Worm (Caenorhabditis elegans): ENCODE results near the gene Y41D4B.6.
"Not testable (repeated sequence)": the region's sequence is repeated elsewhere in the genome, so short reads cannot be mapped to it uniquely, and the experiment has no call there.

The Y41D4B.6 gene

ce11 chrIV:1605276-1605762, 28.2 kb upstream of the Y41D4B.6 start, which contains the start of gene Y41D4B.11:
Y41D4B.11 (plus strand) TSS chrIV:1605712.
- no peak for TF ChIP-seq ama-1 (optimal IDR thresholded peaks at IDR 0.05)
- TF ChIP-seq hmbx-1 (tag; optimal IDR thresholded peaks at IDR 0.05): no peak
- no peak for TF ChIP-seq ceh-36 (tag; optimal IDR thresholded peaks at IDR 0.05)
- TF ChIP-seq B0310.2 (tag; optimal IDR thresholded peaks at IDR 0.05): no peak
- no peak for TF ChIP-seq pes-1 (GFP tag; IDR thresholded peaks at IDR 0.05)
- no peak for TF ChIP-seq ceh-13 (GFP tag; optimal IDR thresholded peaks at IDR 0.05)

DNA sequence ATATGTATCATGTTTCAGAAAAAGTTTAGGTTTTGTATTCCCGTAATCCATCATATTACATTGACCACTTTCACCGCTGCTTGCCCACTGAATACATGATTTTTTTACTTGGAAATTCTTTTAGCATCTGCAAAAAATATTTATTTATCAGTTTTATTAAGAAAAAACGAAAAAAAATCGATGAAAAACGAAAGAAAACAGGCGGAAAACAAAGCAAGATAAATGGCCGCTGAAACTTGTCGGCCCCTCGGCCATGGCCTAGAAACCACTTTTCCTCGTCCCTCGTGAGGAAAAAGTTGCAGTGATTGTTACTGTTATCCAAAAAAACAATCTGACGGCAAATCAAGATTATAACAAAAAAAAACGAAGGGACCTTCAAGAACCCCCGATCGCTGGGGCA, 23.6 kb upstream of the Y41D4B.6 start, which contains the start of gene dsl-3:
Gene dsl-3 (plus strand): TSS at position 301 of the 400 bp plus-strand sequence.
- TF ChIP-seq pes-1 (GFP tag; IDR thresholded peaks at IDR 0.05); B0310.2 (tag; optimal IDR thresholded peaks at IDR 0.05); tra-4 (tag; optimal IDR thresholded peaks at IDR 0.05): not testable (repeated sequence)

DNA sequence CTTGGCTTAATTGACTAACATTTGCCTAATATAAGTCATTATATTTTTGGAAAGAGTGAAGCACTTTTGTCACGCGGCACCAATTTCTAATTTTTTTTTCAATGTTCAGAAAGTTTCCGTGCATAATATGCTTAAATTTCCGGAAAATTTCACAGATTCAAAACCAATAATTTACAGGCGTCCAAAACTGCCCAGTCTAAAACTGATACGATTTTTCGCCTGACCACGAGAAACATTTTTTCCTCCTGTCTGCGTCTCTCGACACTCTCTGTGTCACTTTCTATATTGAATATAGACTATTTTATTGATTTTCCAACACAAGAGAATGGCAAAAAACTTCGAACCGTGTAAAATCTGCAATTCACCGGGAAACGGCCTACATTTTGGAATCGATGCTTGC, 20.0 kb upstream of the Y41D4B.6 start, which contains the start of gene nhr-122:
Gene nhr-122 (plus strand): TSS at position 301 of the 400 bp plus-strand sequence.
- TF ChIP-seq sea-1 (GFP tag; conservative IDR thresholded peaks at IDR 0.05) (no peak), hmbx-1 (tag; optimal IDR thresholded peaks at IDR 0.05) (no peak), ceh-36 (tag; optimal IDR thresholded peaks at IDR 0.05) (no peak), F13C5.2 (tag; optimal IDR thresholded peaks at IDR 0.05) (no peak), tbx-11 (GFP tag; IDR thresholded peaks at IDR 0.05) (no peak), tra-4 (tag; optimal IDR thresholded peaks at IDR 0.05) (no peak), hnd-1 (tag; optimal IDR thresholded peaks at IDR 0.05) (no peak), ama-1 (optimal IDR thresholded peaks at IDR 0.05) (no peak)

ce11 chrIV:1619519-1620311, 13.8 kb upstream of the Y41D4B.6 start, which contains the start of gene nhr-92:
nhr-92 (plus strand) TSS chrIV:1620094.
- no peak for TF ChIP-seq F13C5.2 (tag; optimal IDR thresholded peaks at IDR 0.05)
- no peak for TF ChIP-seq tbx-37 (GFP tag; conservative IDR thresholded peaks at IDR 0.05)
- TF ChIP-seq ets-7 (tag; optimal IDR thresholded peaks at IDR 0.05): no peak
- no peak for TF ChIP-seq hmbx-1 (tag; optimal IDR thresholded peaks at IDR 0.05)
- TF ChIP-seq tbx-11 (GFP tag; IDR thresholded peaks at IDR 0.05): no peak
- TF ChIP-seq pes-1 (GFP tag; IDR thresholded peaks at IDR 0.05): no peak
- TF ChIP-seq tra-4 (tag; optimal IDR thresholded peaks at IDR 0.05): no peak
- no peak for TF ChIP-seq ceh-13 (GFP tag; optimal IDR thresholded peaks at IDR 0.05)
- TF ChIP-seq ama-1 (optimal IDR thresholded peaks at IDR 0.05): no peak
- no peak for TF ChIP-seq scrt-1 (GFP tag; IDR thresholded peaks at IDR 0.05)
- TF ChIP-seq ceh-36 (tag; optimal IDR thresholded peaks at IDR 0.05): no peak
- TF ChIP-seq aly-1 (tag; optimal IDR thresholded peaks at IDR 0.05): no peak
- TF ChIP-seq hmg-4 (GFP tag; optimal IDR thresholded peaks at IDR 0.05): no peak
- no peak for TF ChIP-seq sea-1 (GFP tag; conservative IDR thresholded peaks at IDR 0.05)

DNA sequence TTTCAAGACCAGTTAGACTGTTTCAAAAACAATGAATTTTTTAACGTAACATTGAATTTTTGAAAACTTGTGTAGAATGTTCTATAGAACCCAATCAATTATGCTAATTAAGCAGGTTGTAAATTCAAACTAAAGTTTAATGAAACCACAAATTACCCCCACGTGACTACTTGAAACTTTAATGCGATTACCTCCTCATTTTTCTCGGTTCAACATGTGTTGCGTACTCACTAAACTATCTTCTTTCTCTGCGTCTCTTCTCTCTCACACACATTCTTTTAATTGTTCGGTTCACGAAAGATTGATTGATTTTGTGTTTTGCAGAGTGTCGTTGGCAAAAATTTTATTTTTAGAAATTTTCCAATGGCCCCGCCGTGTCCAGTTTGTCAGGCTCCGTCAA, 9.8 kb upstream of the Y41D4B.6 start, which contains the start of gene nhr-87:
Gene nhr-87 (plus strand): TSS at position 318 of the 400 bp plus-strand sequence.
- TF ChIP-seq aly-1 (tag; optimal IDR thresholded peaks at IDR 0.05) (no peak), F13C5.2 (tag; optimal IDR thresholded peaks at IDR 0.05) (no peak), ceh-13 (GFP tag; optimal IDR thresholded peaks at IDR 0.05) (no peak), hnd-1 (tag; optimal IDR thresholded peaks at IDR 0.05) (no peak)

DNA sequence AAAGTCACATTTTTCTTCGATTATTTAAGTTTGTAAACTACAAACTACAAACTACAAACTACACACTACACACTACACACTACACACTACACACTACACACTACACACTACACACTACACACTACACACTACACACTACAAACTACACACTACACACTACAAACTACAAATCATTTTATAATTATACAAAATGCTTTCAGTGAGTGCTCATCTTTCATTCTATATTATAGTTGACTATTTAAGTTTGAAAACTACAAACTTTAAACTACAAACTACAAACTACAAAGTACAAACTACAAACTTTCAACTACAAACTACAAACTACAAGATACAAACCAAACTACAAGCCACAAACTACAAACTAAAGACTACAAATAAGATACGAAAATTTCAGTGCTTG, 9.1 kb upstream of the Y41D4B.6 start:
- TF ChIP-seq B0310.2 (tag; optimal IDR thresholded peaks at IDR 0.05) (no peak), pes-1 (GFP tag; IDR thresholded peaks at IDR 0.05) (no peak), tra-4 (tag; optimal IDR thresholded peaks at IDR 0.05) (no peak), tbx-37 (GFP tag; conservative IDR thresholded peaks at IDR 0.05) (no peak), sea-1 (GFP tag; conservative IDR thresholded peaks at IDR 0.05) (no peak), ceh-36 (tag; optimal IDR thresholded peaks at IDR 0.05) (no peak), hnd-1 (tag; optimal IDR thresholded peaks at IDR 0.05) (no peak), tbx-11 (GFP tag; IDR thresholded peaks at IDR 0.05) (no peak), ets-7 (tag; optimal IDR thresholded peaks at IDR 0.05) (no peak), scrt-1 (GFP tag; IDR thresholded peaks at IDR 0.05) (no peak), hmg-4 (GFP tag; optimal IDR thresholded peaks at IDR 0.05) (no peak), aly-1 (tag; optimal IDR thresholded peaks at IDR 0.05) (no peak), ama-1 (optimal IDR thresholded peaks at IDR 0.05) (no peak), hmbx-1 (tag; optimal IDR thresholded peaks at IDR 0.05) (no peak), F13C5.2 (tag; optimal IDR thresholded peaks at IDR 0.05) (no peak), ceh-13 (GFP tag; optimal IDR thresholded peaks at IDR 0.05) (no peak)

- TF ChIP-seq scrt-1 (GFP tag; IDR thresholded peaks at IDR 0.05) (no peak), F13C5.2 (tag; optimal IDR thresholded peaks at IDR 0.05) (no peak), ama-1 (optimal IDR thresholded peaks at IDR 0.05) (no peak), hmg-4 (GFP tag; optimal IDR thresholded peaks at IDR 0.05) (no peak), ceh-13 (GFP tag; optimal IDR thresholded peaks at IDR 0.05) (no peak), tra-4 (tag; optimal IDR thresholded peaks at IDR 0.05) (no peak), ets-7 (tag; optimal IDR thresholded peaks at IDR 0.05) (no peak), pes-1 (GFP tag; IDR thresholded peaks at IDR 0.05) (no peak), tbx-11 (GFP tag; IDR thresholded peaks at IDR 0.05) (no peak), flt-1 (GFP tag; IDR thresholded peaks at IDR 0.05) (no peak), hmbx-1 (tag; optimal IDR thresholded peaks at IDR 0.05) (no peak), hnd-1 (tag; optimal IDR thresholded peaks at IDR 0.05) (no peak)
These were observed 7.1 kb upstream of the Y41D4B.6 start, which contains the start of gene nhr-146 for ce11 chrIV:1626342-1626855. nhr-146 (plus strand) TSS chrIV:1626805.

Measured in whole organism, early embryonic.